Worm (Caenorhabditis elegans) whole organism, L3 larva: ENCODE data around the gene phdh-1.

Experiments
- ceh-16 ChIP-seq: sonication (generic microtip); optimal IDR thresholded peaks from 2 replicates; lab custom pipeline; 2017; ENCODE audit warnings: missing biosample characterization, missing genetic modification characterization
- ceh-82 ChIP-seq: fragments of 150-350 bp; optimal IDR thresholded peaks from 2 replicates; lab custom pipeline; 2014; ENCODE audit warnings: missing biosample characterization, missing genetic modification characterization
- elt-1 ChIP-seq: fragments of 150-350 bp; optimal IDR thresholded peaks from 2 replicates; lab custom pipeline; 2014; ENCODE audit warnings: missing biosample characterization, missing genetic modification characterization
- elt-3 ChIP-seq, 3 experiments: fragments of 150-350 bp in 1 of 3; sonication (generic microtip) in 2 of 3; optimal IDR thresholded peaks; 2 replicates in 2 of 3; 4 replicates in 1 of 3; lab custom pipeline; 2014 to 2017; ENCODE audit warnings: missing biosample characterization in 3 of 3, missing genetic modification characterization in 3 of 3
- fkh-2 ChIP-seq: fragments of 150-350 bp; optimal IDR thresholded peaks from 2 replicates; lab custom pipeline; 2014; ENCODE audit warnings: missing biosample characterization, missing genetic modification reagents, missing genetic modification characterization
- lin-15B ChIP-seq: fragments of 150-350 bp; optimal IDR thresholded peaks from 2 replicates; lab custom pipeline; 2014; ENCODE audit warnings: missing biosample characterization, missing genetic modification characterization
- mml-1 ChIP-seq: fragments of 150-350 bp; sonication (generic microtip); optimal IDR thresholded peaks from 3 replicates; lab custom pipeline; 2014; ENCODE audit warnings: missing biosample characterization, missing genetic modification characterization
- nhr-12 ChIP-seq: fragments of 150-350 bp; optimal IDR thresholded peaks from 2 replicates; lab custom pipeline; 2014; ENCODE audit warnings: missing biosample characterization, missing genetic modification characterization
- nhr-43 ChIP-seq: sonication (generic microtip); optimal IDR thresholded peaks from 2 replicates; lab custom pipeline; 2016; ENCODE audit warnings: mild to moderate bottlenecking, missing genetic modification characterization, missing compliant biosample characterization; ENCODE audit not compliant: poor library complexity, severe bottlenecking
- snpc-4 ChIP-seq: fragments of 150-350 bp; optimal IDR thresholded peaks from 2 replicates; lab custom pipeline; 2014; ENCODE audit warnings: missing biosample characterization, missing genetic modification characterization
- tbx-2 ChIP-seq: sonication (generic microtip); optimal IDR thresholded peaks from 2 replicates; lab custom pipeline; 2016; ENCODE audit warnings: mild to moderate bottlenecking, missing genetic modification characterization, missing compliant biosample characterization
- zag-1 ChIP-seq: fragments of 150-350 bp; optimal IDR thresholded peaks from 2 replicates; lab custom pipeline; 2014; ENCODE audit warnings: missing biosample characterization, missing genetic modification characterization
- ztf-11 ChIP-seq: fragments of 150-350 bp; optimal IDR thresholded peaks from 2 replicates; lab custom pipeline; 2014; ENCODE audit warnings: missing biosample characterization, missing genetic modification characterization

The phdh-1 gene

DNA sequence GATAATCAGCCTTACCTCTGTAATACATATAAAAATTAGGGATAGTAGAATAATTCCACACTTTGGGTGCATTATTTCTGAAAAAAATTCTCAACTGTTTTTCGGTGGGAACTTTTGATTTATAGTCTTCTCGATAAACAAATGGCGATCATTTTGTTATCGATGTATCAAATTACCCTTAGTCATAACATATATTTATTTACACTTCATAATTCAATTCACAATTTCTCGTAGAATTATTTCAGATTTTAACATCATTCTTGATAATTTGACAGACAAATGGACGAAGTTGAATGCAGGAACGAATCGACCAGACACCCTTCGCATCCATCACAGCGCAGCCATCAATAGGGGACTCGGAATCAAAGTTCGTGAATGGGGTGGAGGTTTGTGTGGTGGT, 47.8 kb downstream of the phdh-1 start, which contains the start of gene clec-145:
TSS of gene clec-145 (minus strand) at position 101 of the 400 bp plus-strand sequence.
- TF ChIP-seq lin-15B (no peak), nhr-12 (no peak), ceh-16 (no peak), ceh-82 (tag; lab: Kevin White, UChicago) (no peak), elt-1 (tag; lab: Kevin White, UChicago) (no peak), ztf-11 (tag; lab: Kevin White, UChicago) (no peak), fkh-2 (tag; lab: Kevin White, UChicago) (no peak), elt-3 (tag; optimal IDR thresholded peaks at IDR 0.05; lab: Kevin White, UChicago) (no peak), tbx-2 (tag; lab: Kevin White, UChicago) (no peak), zag-1 (tag; lab: Kevin White, UChicago) (no peak), snpc-4 (tag; lab: Kevin White, UChicago) (no peak), mml-1 (tag; lab: Kevin White, UChicago) (no peak), nhr-43 (no peak)
- TF ChIP-seq, all 47 proteins: peak for 0
